Fruit fly (Drosophila melanogaster) whole organism: ENCODE measurements around the gene CG44954.

Experiments
- EcR ChIP-seq, 2 experiments: fragments of >200 bp; optimal IDR thresholded peaks; 2 replicates each; lab custom pipeline; 2017; ENCODE audit warnings: missing biosample characterization in 2 of 2, missing genetic modification characterization in 2 of 2, missing genetic modification reagents in 2 of 2
- pan ChIP-seq: fragments of >200 bp; optimal IDR thresholded peaks from 2 replicates; lab custom pipeline; 2017
- usp ChIP-seq: fragments of >200 bp; optimal IDR thresholded peaks from 2 replicates; lab custom pipeline; 2017; ENCODE audit warnings: missing biosample characterization, missing genetic modification characterization, mixed read lengths

- no peak for TF ChIP-seq EcR (GFP tag; optimal IDR thresholded peaks at IDR 0.05; lab: Kevin White, UChicago)
- TF ChIP-seq pan (lab: Kevin White, UChicago): no peak
- TF ChIP-seq usp (GFP tag; lab: Kevin White, UChicago): no peak
These were observed 17.8 kb downstream of the CG44954 start, which contains the start of gene PH4alphaNE3 for dm6 chr3R:30603881-30604280.
